Fruit fly (Drosophila melanogaster) whole organism, prepupa: ENCODE results near the gene CG6788.
A peak's percentile ranks its signal among the peaks of the same experiment; 100 is the strongest.

Source experiments
- Blimp-1 ChIP-seq: fragments of 200-800 bp; sonication (Bioruptor generic); optimal IDR thresholded peaks from 3 replicates; lab custom pipeline; 2017; ENCODE audit warnings: missing biosample characterization, missing genetic modification characterization, mild to moderate bottlenecking, moderate library complexity, missing genetic modification reagents
- CG10631 ChIP-seq: fragments of 200-800 bp; sonication (Bioruptor generic); optimal IDR thresholded peaks from 2 replicates; lab custom pipeline; 2016; ENCODE audit warnings: missing biosample characterization, missing genetic modification characterization
- CG10669 ChIP-seq: fragments of 200-800 bp; sonication (Bioruptor generic); optimal IDR thresholded peaks from 3 replicates; lab custom pipeline; 2018; ENCODE audit warnings: missing biosample characterization, mild to moderate bottlenecking, missing genetic modification characterization, moderate library complexity
- CG11762 ChIP-seq: fragments of 200-800 bp; sonication (Bioruptor generic); optimal IDR thresholded peaks from 3 replicates; lab custom pipeline; 2016; ENCODE audit warnings: missing biosample characterization, missing genetic modification characterization; ENCODE audit not compliant: insufficient read depth
- CG11902 ChIP-seq: fragments of 200-800 bp; sonication (Bioruptor generic); optimal IDR thresholded peaks from 3 replicates; lab custom pipeline; 2016; ENCODE audit warnings: missing biosample characterization, missing genetic modification characterization
- CG15336 ChIP-seq: fragments of 200-800 bp; sonication (Bioruptor generic); IDR thresholded peaks from 2 replicates; pipeline ENCODE4 v1.3.6; 2022; ENCODE audit warnings: missing biosample characterization, missing genetic modification characterization
- CG16779 ChIP-seq: fragments of 200-800 bp; sonication (Bioruptor generic); optimal IDR thresholded peaks from 3 replicates; lab custom pipeline; 2017; ENCODE audit warnings: missing biosample characterization, mild to moderate bottlenecking, missing genetic modification characterization
- CG31627 ChIP-seq: fragments of 200-800 bp; sonication (Bioruptor generic); optimal IDR thresholded peaks from 3 replicates; lab custom pipeline; 2016; ENCODE audit warnings: missing biosample characterization, missing genetic modification characterization
- CG32006 ChIP-seq: fragments of 200-800 bp; sonication (Bioruptor generic); optimal IDR thresholded peaks from 3 replicates; lab custom pipeline; 2017; ENCODE audit warnings: missing biosample characterization, mild to moderate bottlenecking, missing genetic modification characterization
- CG3919 ChIP-seq: fragments of 200-800 bp; sonication (Bioruptor generic); optimal IDR thresholded peaks from 3 replicates; lab custom pipeline; 2016; ENCODE audit warnings: missing biosample characterization, missing genetic modification characterization
- CG4318 ChIP-seq: fragments of 200-800 bp; sonication (Bioruptor generic); optimal IDR thresholded peaks from 3 replicates; lab custom pipeline; 2017; ENCODE audit warnings: missing biosample characterization, mild to moderate bottlenecking, missing genetic modification characterization
- CG6163 ChIP-seq: fragments of 200-800 bp; sonication (Bioruptor generic); IDR thresholded peaks from 3 replicates; pipeline ENCODE4 v1.3.6; 2022; ENCODE audit warnings: missing biosample characterization, missing genetic modification characterization
- CG6276 ChIP-seq: fragments of 200-800 bp; sonication (Bioruptor generic); optimal IDR thresholded peaks from 2 replicates; lab custom pipeline; 2017; ENCODE audit warnings: missing biosample characterization, mild to moderate bottlenecking, missing genetic modification characterization
- CG6792 ChIP-seq: fragments of 200-800 bp; sonication (Bioruptor generic); optimal IDR thresholded peaks from 3 replicates; lab custom pipeline; 2016; ENCODE audit warnings: missing biosample characterization, missing genetic modification characterization
- CG7368 ChIP-seq: fragments of 200-800 bp; sonication (Bioruptor generic); optimal IDR thresholded peaks from 3 replicates; lab custom pipeline; 2016; ENCODE audit warnings: missing biosample characterization, missing genetic modification characterization
- CG8119 ChIP-seq: fragments of 200-800 bp; sonication (Bioruptor generic); IDR thresholded peaks from 3 replicates; pipeline ENCODE4 v1.3.6; 2022; ENCODE audit warnings: missing biosample characterization, missing genetic modification characterization
- CG8319 ChIP-seq: fragments of 200-800 bp; sonication (Bioruptor generic); optimal IDR thresholded peaks from 3 replicates; lab custom pipeline; 2016; ENCODE audit warnings: missing biosample characterization, missing genetic modification characterization
- CG8632 ChIP-seq: fragments of 200-800 bp; sonication (Bioruptor generic); optimal IDR thresholded peaks from 3 replicates; lab custom pipeline; 2016; ENCODE audit warnings: missing biosample characterization, missing genetic modification characterization
- Eip75B ChIP-seq: fragments of 200-800 bp; sonication (Bioruptor generic); optimal IDR thresholded peaks from 3 replicates; lab custom pipeline; 2016; ENCODE audit warnings: missing biosample characterization, missing genetic modification characterization
- Eip78C ChIP-seq: fragments of 200-800 bp; sonication (Bioruptor generic); peaks from one replicate; lab custom pipeline; 2016; ENCODE audit warnings: missing biosample characterization, missing genetic modification characterization
- Eip93F ChIP-seq: fragments of 200-800 bp; sonication (Bioruptor generic); optimal IDR thresholded peaks from 2 replicates; lab custom pipeline; 2016; ENCODE audit warnings: missing biosample characterization, mild to moderate bottlenecking, missing genetic modification characterization
- Gug ChIP-seq: fragments of 200-800 bp; sonication (Bioruptor generic); IDR thresholded peaks from 2 replicates; pipeline ENCODE4 v1.3.6; 2022; ENCODE audit warnings: missing biosample characterization, missing genetic modification characterization
- Hr39 ChIP-seq: fragments of 200-800 bp; sonication (Bioruptor generic); optimal IDR thresholded peaks from 2 replicates; lab custom pipeline; 2016; ENCODE audit warnings: missing biosample characterization, missing genetic modification characterization
- OdsH ChIP-seq: fragments of 200-800 bp; sonication (Bioruptor generic); optimal IDR thresholded peaks from 3 replicates; lab custom pipeline; 2016; ENCODE audit warnings: missing biosample characterization, missing genetic modification characterization
- Smox ChIP-seq: fragments of 200-800 bp; sonication (Bioruptor generic); optimal IDR thresholded peaks from 3 replicates; lab custom pipeline; 2016; ENCODE audit warnings: missing biosample characterization, missing genetic modification characterization
- Sox14 ChIP-seq: fragments of 200-800 bp; sonication (Bioruptor generic); optimal IDR thresholded peaks from 3 replicates; lab custom pipeline; 2016; ENCODE audit warnings: missing biosample characterization, missing genetic modification characterization
- Sox15 ChIP-seq: fragments of 200-800 bp; sonication (Bioruptor generic); optimal IDR thresholded peaks from 3 replicates; lab custom pipeline; 2016; ENCODE audit warnings: missing biosample characterization, missing genetic modification characterization
- achi ChIP-seq: fragments of 200-800 bp; sonication (Bioruptor generic); optimal IDR thresholded peaks from 3 replicates; lab custom pipeline; 2016; ENCODE audit warnings: missing biosample characterization, missing genetic modification characterization
- cyc ChIP-seq: fragments of 200-800 bp; sonication (Bioruptor generic); optimal IDR thresholded peaks from 3 replicates; lab custom pipeline; 2016; ENCODE audit warnings: missing biosample characterization, missing genetic modification characterization
- dac ChIP-seq: fragments of 200-800 bp; sonication (Bioruptor generic); optimal IDR thresholded peaks from 2 replicates; lab custom pipeline; 2017; ENCODE audit warnings: missing biosample characterization, mild to moderate bottlenecking, missing genetic modification characterization
- dsx ChIP-seq: fragments of 200-800 bp; optimal IDR thresholded peaks from 3 replicates; lab custom pipeline; 2019; ENCODE audit warnings: missing biosample characterization, mild to moderate bottlenecking, missing genetic modification characterization, moderate library complexity; ENCODE audit not compliant: poor library complexity, severe bottlenecking
- eg ChIP-seq: fragments of 200-800 bp; sonication (Bioruptor generic); IDR thresholded peaks from 3 replicates; pipeline ENCODE4 v1.3.6; 2022; ENCODE audit warnings: missing biosample characterization, missing genetic modification characterization
- esn ChIP-seq: fragments of 200-800 bp; sonication (Bioruptor generic); optimal IDR thresholded peaks from 2 replicates; lab custom pipeline; 2016; ENCODE audit warnings: missing biosample characterization, mild to moderate bottlenecking, missing genetic modification characterization, moderate library complexity
- fd59A ChIP-seq: fragments of 200-800 bp; sonication (Bioruptor generic); optimal IDR thresholded peaks from 2 replicates; lab custom pipeline; 2017; ENCODE audit warnings: missing biosample characterization, mild to moderate bottlenecking, missing genetic modification characterization, missing genetic modification reagents
- fd85E ChIP-seq: fragments of 200-800 bp; sonication (Bioruptor generic); optimal IDR thresholded peaks from 3 replicates; lab custom pipeline; 2016; ENCODE audit warnings: missing biosample characterization, missing genetic modification characterization
- fkh ChIP-seq: fragments of 200-800 bp; sonication (Bioruptor generic); optimal IDR thresholded peaks from 3 replicates; lab custom pipeline; 2017; ENCODE audit warnings: missing biosample characterization, mild to moderate bottlenecking, missing genetic modification characterization, moderate library complexity
- ss ChIP-seq, 2 experiments: fragments of 200-800 bp; sonication (Bioruptor generic); optimal IDR thresholded peaks; 2 replicates in 1 of 2; 3 replicates in 1 of 2; lab custom pipeline; 2017 to 2018; ENCODE audit warnings: mild to moderate bottlenecking in 2 of 2, missing biosample characterization in 2 of 2, missing genetic modification characterization in 2 of 2, moderate library complexity in 1 of 2

Gene CG6788

DNA sequence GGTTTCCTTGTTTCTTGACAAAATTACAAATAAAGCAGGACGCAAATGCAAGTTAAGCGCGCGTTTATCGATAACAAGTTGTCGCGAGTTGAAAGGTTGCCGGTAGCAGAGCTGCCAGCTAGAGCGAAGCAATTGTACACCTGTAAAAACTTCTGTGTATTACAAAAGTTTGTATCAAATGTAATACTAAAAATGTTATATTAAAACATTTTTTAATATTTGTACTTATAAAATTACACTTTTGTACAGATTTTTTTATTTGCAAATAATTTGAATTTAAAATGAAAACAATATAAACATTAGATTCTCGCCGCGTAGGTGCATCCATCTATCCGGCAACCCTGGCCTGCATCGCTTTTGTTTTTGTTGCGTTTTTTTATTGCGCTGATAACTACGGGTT lies 43.4 kb upstream of the CG6788 start, which contains the start of the genes CG8142 and Ucp4A (continued):
- TF ChIP-seq cyc (GFP tag; lab: Kevin White, UChicago), result peak; percentile 89
- TF ChIP-seq Sox15, result peak; percentile 89
- TF ChIP-seq fd85E (GFP tag; lab: Kevin White, UChicago), result peak; percentile 43
- TF ChIP-seq CG11902 (GFP tag; lab: Kevin White, UChicago), result peak; percentile 86
- peak; percentile 95 for TF ChIP-seq Gug
- no peak for TF ChIP-seq CG4318 (GFP tag; lab: Kevin White, UChicago)
- peak; percentile 85 for TF ChIP-seq CG11762 (GFP tag; lab: Kevin White, UChicago)
- peak; percentile 88 for TF ChIP-seq CG6792
- TF ChIP-seq CG32006, result peak; percentile 91
- TF ChIP-seq Smox (GFP tag; lab: Kevin White, UChicago), result no peak
- TF ChIP-seq Eip93F (GFP tag; lab: Kevin White, UChicago), result peak; percentile 76
- peak; percentile 85 for TF ChIP-seq CG8632
- peak; percentile 85 for TF ChIP-seq dsx (GFP tag; lab: Kevin White, UChicago)
- TF ChIP-seq CG10631 (GFP tag; lab: Kevin White, UChicago), result peak; percentile 95
- peak; percentile 88 for TF ChIP-seq achi (GFP tag; lab: Kevin White, UChicago)
- TF ChIP-seq CG15336 (GFP tag; lab: Robert Waterston, UW), result peak; percentile 96

DNA sequence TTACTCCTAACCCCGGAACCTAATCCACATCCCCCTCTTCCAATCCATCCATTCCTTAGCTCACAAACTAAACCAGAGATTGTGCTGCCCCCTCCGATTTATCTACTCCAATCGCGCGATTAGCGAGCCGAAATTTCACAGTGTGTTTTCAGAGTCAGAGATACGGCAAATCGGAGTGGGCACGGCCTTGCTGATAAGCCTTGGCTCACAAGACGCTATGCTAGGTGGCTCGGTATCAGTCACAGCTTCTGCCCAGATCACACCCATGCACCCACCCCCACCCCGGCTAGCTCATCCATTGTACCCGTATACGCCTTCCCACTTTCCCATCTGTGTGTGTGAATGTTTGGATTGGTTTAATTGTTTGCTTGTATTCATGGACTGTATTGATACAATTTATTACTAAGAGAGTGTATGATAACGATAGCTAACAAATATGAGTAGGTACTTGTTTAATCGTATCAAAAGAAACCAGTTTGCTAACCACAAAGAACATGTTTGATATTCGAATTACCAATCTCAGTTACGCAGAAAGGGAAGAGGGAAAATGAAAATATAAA lies 42.1 kb upstream of the CG6788 start:
- TF ChIP-seq CG8319 (GFP tag; lab: Kevin White, UChicago) (no peak), CG7368 (no peak), OdsH (GFP tag; lab: Kevin White, UChicago) (no peak), fkh (GFP tag; lab: Kevin White, UChicago) (peak; percentile 56), Eip75B (GFP tag; lab: Kevin White, UChicago) (no peak), CG3919 (no peak), CG11902 (GFP tag; lab: Kevin White, UChicago) (no peak), CG32006 (no peak), eg (GFP tag; lab: Robert Waterston, UW) (no peak)

DNA sequence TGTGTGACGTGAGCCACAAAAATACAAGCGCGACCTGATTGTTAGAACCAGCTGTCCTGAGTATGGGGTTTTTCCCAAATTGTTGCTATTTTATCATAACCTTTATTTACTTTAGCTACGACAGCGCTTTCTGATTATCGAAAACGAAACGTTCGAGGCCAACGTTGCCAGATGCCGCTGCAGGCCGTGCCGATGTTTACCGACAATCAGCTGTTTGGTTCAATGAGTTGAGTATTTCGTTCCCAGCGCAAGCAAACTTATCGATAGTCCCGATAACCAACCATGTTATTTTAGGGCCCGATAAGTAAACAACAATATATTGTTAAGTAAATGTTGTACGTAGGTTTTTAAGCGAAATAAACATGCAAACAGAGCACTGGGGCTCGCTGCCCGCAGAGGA lies 37.8 kb upstream of the CG6788 start, which contains the start of the genes CG15814 and Spt7:
TSS of gene CG15814 (minus strand) at position 164 of the 400 bp plus-strand sequence.
TSS of gene Spt7 (plus strand) at position 282 of the 400 bp plus-strand sequence.
- TF ChIP-seq dac (GFP tag; lab: Kevin White, UChicago) (no peak), CG10631 (GFP tag; lab: Kevin White, UChicago) (no peak), Eip78C (GFP tag; lab: Kevin White, UChicago) (peak; percentile 69), CG6163 (GFP tag; lab: Robert Waterston, UW) (0 out of 3 replicates have a peak, but pooled peaks have one; percentile 16), fkh (GFP tag; lab: Kevin White, UChicago) (peak; percentile 100), esn (GFP tag; lab: Kevin White, UChicago) (peak; percentile 38)

DNA sequence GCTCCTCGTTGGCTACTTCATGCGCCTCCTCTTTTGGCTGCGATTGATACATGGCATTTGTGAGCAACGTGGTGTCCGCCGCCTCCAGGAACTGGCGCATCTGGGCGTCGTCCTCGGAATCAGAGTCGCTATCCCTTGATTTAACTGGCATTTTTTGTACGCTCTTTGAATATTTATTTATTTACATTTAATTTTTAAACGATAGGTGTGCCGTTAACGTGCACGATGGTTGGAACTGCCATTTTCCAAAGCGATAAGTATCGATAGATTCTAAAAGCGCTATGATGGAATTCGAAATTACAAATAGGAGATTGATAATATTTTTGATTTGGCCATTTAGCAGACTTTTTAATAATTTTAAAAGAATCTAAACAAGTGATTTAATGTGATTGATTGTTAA lies 35.5 kb upstream of the CG6788 start, which contains the start of gene CG32554:
TSS of gene CG32554 (minus strand) at position 229 of the 400 bp plus-strand sequence.
- TF ChIP-seq fkh (GFP tag; lab: Kevin White, UChicago) (peak; percentile 89), ss (GFP tag; optimal IDR thresholded peaks at IDR 0.05; lab: Kevin White, UChicago) (no peak)

DNA sequence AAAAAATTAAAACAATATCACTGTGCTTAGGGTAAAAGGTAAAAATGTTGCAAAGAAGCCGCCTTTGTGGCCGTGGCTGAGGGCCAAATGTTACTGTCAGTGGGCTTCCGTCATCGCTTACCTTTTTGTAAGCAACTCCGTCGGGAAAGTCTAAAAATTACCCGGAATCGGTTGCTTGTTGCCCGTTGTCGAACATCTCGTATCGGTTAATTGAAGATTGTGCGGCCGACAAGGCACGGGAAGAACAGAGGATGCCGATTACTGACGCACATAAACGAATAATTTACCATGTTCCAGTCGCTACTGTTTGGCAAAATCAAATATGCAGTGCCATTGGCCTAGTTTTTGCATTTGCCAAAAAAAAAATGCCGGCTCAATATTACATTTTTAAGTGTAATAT lies 31.9 kb upstream of the CG6788 start, which contains the start of gene Mco4:
TSS of gene Mco4 (minus strand) at position 101 of the 400 bp plus-strand sequence.
- TF ChIP-seq CG6276 (GFP tag; lab: Kevin White, UChicago) (no peak), OdsH (GFP tag; lab: Kevin White, UChicago) (no peak), Gug (no peak), dsx (GFP tag; lab: Kevin White, UChicago) (no peak), CG10631 (GFP tag; lab: Kevin White, UChicago) (no peak), CG8632 (no peak), CG16779 (tag; lab: Kevin White, UChicago) (no peak), fkh (GFP tag; lab: Kevin White, UChicago) (no peak), Blimp-1 (GFP tag; lab: Kevin White, UChicago) (no peak), CG6792 (no peak), Sox15 (no peak), CG31627 (GFP tag; lab: Kevin White, UChicago) (no peak), CG10669 (no peak), fd85E (GFP tag; lab: Kevin White, UChicago) (no peak), Hr39 (GFP tag; lab: Kevin White, UChicago) (no peak), CG8319 (GFP tag; lab: Kevin White, UChicago) (no peak), fd59A (GFP tag; lab: Kevin White, UChicago) (no peak), Sox14 (GFP tag; lab: Kevin White, UChicago) (no peak), CG3919 (no peak), CG8119 (GFP tag; lab: Robert Waterston, UW) (no peak)
